Fruit fly (Drosophila melanogaster) whole organism, embryonic: Measurements from ENCODE around the gene CG4613.

Experiments used
- Ada2b ChIP-seq: fragments of 200-800 bp; sonication (Bioruptor generic); IDR thresholded peaks from 2 replicates; pipeline ENCODE4 v1.3.6; 2022; ENCODE audit warnings: missing biosample characterization, missing genetic modification characterization
- Antp ChIP-seq: fragments of 200-800 bp; sonication (Bioruptor generic); optimal IDR thresholded peaks from 3 replicates; lab custom pipeline; 2016; ENCODE audit warnings: missing biosample characterization, missing genetic modification characterization
- CG10959 ChIP-seq: fragments of 200-800 bp; sonication (Bioruptor generic); IDR thresholded peaks from 2 replicates; pipeline ENCODE4 v1.3.6; 2022; ENCODE audit warnings: missing biosample characterization, missing genetic modification characterization
- CG11504 ChIP-seq: fragments of 200-800 bp; sonication (Bioruptor generic); optimal IDR thresholded peaks from 3 replicates; lab custom pipeline; 2019; ENCODE audit warnings: missing biosample characterization, mild to moderate bottlenecking, missing genetic modification characterization, moderate library complexity
- CG17912 ChIP-seq: fragments of 200-800 bp; sonication (Bioruptor generic); optimal IDR thresholded peaks from 2 replicates; lab custom pipeline; 2018; ENCODE audit warnings: missing biosample characterization, mild to moderate bottlenecking, missing genetic modification characterization
- CG2889 ChIP-seq: fragments of 200-800 bp; sonication (Bioruptor generic); IDR thresholded peaks from 3 replicates; pipeline ENCODE4 v1.3.6; 2022; ENCODE audit warnings: missing biosample characterization, missing genetic modification characterization
- CG31224 ChIP-seq: fragments of 200-800 bp; sonication (Bioruptor generic); IDR thresholded peaks from 2 replicates; pipeline ENCODE4 v1.3.6; 2022; ENCODE audit warnings: missing biosample characterization, missing genetic modification characterization
- CG31388 ChIP-seq: fragments of 200-800 bp; sonication (Bioruptor generic); optimal IDR thresholded peaks from 2 replicates; lab custom pipeline; 2016; ENCODE audit warnings: missing biosample characterization, missing genetic modification characterization
- CG3163 ChIP-seq: fragments of 200-800 bp; sonication (Bioruptor generic); optimal IDR thresholded peaks from 3 replicates; lab custom pipeline; 2016; ENCODE audit warnings: missing biosample characterization, missing genetic modification characterization
- CG32532 ChIP-seq: fragments of 200-800 bp; sonication (Bioruptor generic); IDR thresholded peaks from 2 replicates; pipeline ENCODE4 v1.3.6; 2022; ENCODE audit warnings: missing biosample characterization, missing genetic modification characterization
- CG32772 ChIP-seq: fragments of 200-800 bp; sonication (Bioruptor generic); IDR thresholded peaks from 2 replicates; pipeline ENCODE4 v1.3.6; 2022; ENCODE audit warnings: missing biosample characterization, missing genetic modification characterization
- CG42726 ChIP-seq: fragments of 200-800 bp; sonication (Bioruptor generic); IDR thresholded peaks from 2 replicates; pipeline ENCODE4 v1.3.6; 2022; ENCODE audit warnings: missing biosample characterization, missing genetic modification characterization; ENCODE audit not compliant: partially characterized antibody
- CG4328 ChIP-seq: fragments of 200-800 bp; sonication (Bioruptor generic); optimal IDR thresholded peaks from 3 replicates; lab custom pipeline; 2017; ENCODE audit warnings: missing biosample characterization, missing genetic modification reagents, missing genetic modification characterization
- CG8478 ChIP-seq: fragments of >200 bp; optimal IDR thresholded peaks from 2 replicates; lab custom pipeline; 2018
- CG8924 ChIP-seq: fragments of 200-800 bp; optimal IDR thresholded peaks from 3 replicates; lab custom pipeline; 2019; ENCODE audit warnings: missing biosample characterization, mild to moderate bottlenecking, missing genetic modification characterization, moderate library complexity
- CHES-1-like ChIP-seq: fragments of 200-800 bp; sonication (Bioruptor generic); optimal IDR thresholded peaks from 2 replicates; lab custom pipeline; 2016; ENCODE audit warnings: missing biosample characterization, missing genetic modification characterization
- Camta ChIP-seq: fragments of 200-800 bp; sonication (Bioruptor generic); optimal IDR thresholded peaks from 2 replicates; lab custom pipeline; 2016; ENCODE audit warnings: missing biosample characterization, missing genetic modification characterization
- Chrac-16 ChIP-seq: fragments of 200-800 bp; sonication (Bioruptor generic); optimal IDR thresholded peaks from 3 replicates; lab custom pipeline; 2016; ENCODE audit warnings: missing biosample characterization, missing genetic modification characterization
- Deaf1 ChIP-seq: fragments of 200-800 bp; optimal IDR thresholded peaks from 3 replicates; lab custom pipeline; 2019; ENCODE audit warnings: missing biosample characterization, mild to moderate bottlenecking, missing genetic modification characterization, moderate library complexity
- Dip3 ChIP-seq: fragments of 200-800 bp; sonication (Bioruptor generic); optimal IDR thresholded peaks from 3 replicates; lab custom pipeline; 2016; ENCODE audit warnings: missing biosample characterization, missing genetic modification characterization
- Ets97D ChIP-seq: fragments of 200-800 bp; sonication (Bioruptor generic); optimal IDR thresholded peaks from 3 replicates; lab custom pipeline; 2016; ENCODE audit warnings: missing biosample characterization, missing genetic modification characterization
- Kr ChIP-seq: fragments of 200-800 bp; sonication (Bioruptor generic); optimal IDR thresholded peaks from 2 replicates; lab custom pipeline; 2017; ENCODE audit warnings: missing biosample characterization, mild to moderate bottlenecking, missing genetic modification characterization
- Lhr ChIP-seq: fragments of 200-800 bp; sonication (Bioruptor generic); optimal IDR thresholded peaks from 3 replicates; lab custom pipeline; 2017; ENCODE audit warnings: mild to moderate bottlenecking, missing biosample characterization, missing genetic modification reagents, missing genetic modification characterization
- Opbp ChIP-seq: fragments of 200-800 bp; sonication (Bioruptor generic); IDR thresholded peaks from 3 replicates; pipeline ENCODE4 v1.3.6; 2022; ENCODE audit warnings: missing biosample characterization, missing genetic modification characterization; ENCODE audit not compliant: partially characterized antibody
- Optix ChIP-seq: fragments of 200-800 bp; sonication (Bioruptor generic); IDR thresholded peaks from 3 replicates; pipeline ENCODE4 v1.3.6; 2022; ENCODE audit warnings: missing biosample characterization, missing genetic modification characterization
- Pdp1 ChIP-seq, 2 experiments: fragments of 200-800 bp; sonication (Bioruptor generic); optimal IDR thresholded peaks; 3 replicates each; lab custom pipeline; 2016; ENCODE audit warnings: missing biosample characterization in 2 of 2, missing genetic modification characterization in 2 of 2, mild to moderate bottlenecking in 1 of 2, moderate library complexity in 1 of 2
- Trl ChIP-seq, 3 experiments: fragments of >200 bp in 2 of 3; fragments of 200-800 bp in 1 of 3; sonication (Bioruptor generic) in 1 of 3; optimal IDR thresholded peaks; 2 replicates in 1 of 3; 3 replicates in 2 of 3; lab custom pipeline; 2016 to 2017; ENCODE audit warnings: missing biosample characterization in 1 of 3, missing genetic modification characterization in 1 of 3
- Xbp1 ChIP-seq: fragments of 200-800 bp; sonication (Bioruptor generic); optimal IDR thresholded peaks from 3 replicates; lab custom pipeline; 2016; ENCODE audit warnings: missing biosample characterization, mild to moderate bottlenecking, missing genetic modification characterization
- amos ChIP-seq: fragments of 200-800 bp; sonication (Bioruptor generic); IDR thresholded peaks from 2 replicates; pipeline ENCODE4 v1.3.6; 2022; ENCODE audit warnings: missing biosample characterization, missing genetic modification characterization; ENCODE audit not compliant: partially characterized antibody
- az2 ChIP-seq: fragments of 200-800 bp; sonication (Bioruptor generic); optimal IDR thresholded peaks from 3 replicates; lab custom pipeline; 2016; ENCODE audit warnings: missing biosample characterization, missing genetic modification characterization
- chif ChIP-seq, 2 experiments: fragments of 200-800 bp; sonication (Bioruptor generic); optimal IDR thresholded peaks; 3 replicates each; lab custom pipeline; 2016; ENCODE audit warnings: missing biosample characterization in 2 of 2, missing genetic modification characterization in 2 of 2
- gcm2 ChIP-seq: fragments of 200-800 bp; sonication (Bioruptor generic); optimal IDR thresholded peaks from 2 replicates; lab custom pipeline; 2016; ENCODE audit warnings: missing biosample characterization, missing genetic modification characterization
- grn ChIP-seq: fragments of 200-800 bp; sonication (Bioruptor generic); optimal IDR thresholded peaks from 3 replicates; lab custom pipeline; 2017; ENCODE audit warnings: missing biosample characterization, missing genetic modification characterization
- hkb ChIP-seq, 2 experiments: fragments of 200-800 bp in 1 of 2; fragments of >200 bp in 1 of 2; sonication (Bioruptor generic) in 1 of 2; IDR thresholded peaks in 1 of 2; optimal IDR thresholded peaks in 1 of 2; 2 replicates each; pipeline versions ENCODE4 v1.3.6 to Lab custom; 2017 to 2022; ENCODE audit warnings: missing biosample characterization in 1 of 2, missing genetic modification characterization in 1 of 2
- knrl ChIP-seq: fragments of 200-800 bp; sonication (Bioruptor generic); IDR thresholded peaks from 3 replicates; pipeline ENCODE4 v1.3.6; 2022; ENCODE audit warnings: missing biosample characterization, missing genetic modification characterization; ENCODE audit not compliant: partially characterized antibody
- nerfin-1 ChIP-seq: fragments of 200-800 bp; sonication (Bioruptor generic); optimal IDR thresholded peaks from 3 replicates; lab custom pipeline; 2019; ENCODE audit warnings: missing biosample characterization, mild to moderate bottlenecking, missing genetic modification characterization, moderate library complexity
- nmo ChIP-seq: fragments of 200-800 bp; sonication (Bioruptor generic); optimal IDR thresholded peaks from 2 replicates; lab custom pipeline; 2018; ENCODE audit warnings: missing biosample characterization, mild to moderate bottlenecking, missing genetic modification characterization, moderate library complexity
- nom ChIP-seq: fragments of 200-800 bp; sonication (Bioruptor generic); optimal IDR thresholded peaks from 2 replicates; lab custom pipeline; 2017; ENCODE audit warnings: missing biosample characterization, missing genetic modification characterization, mild to moderate bottlenecking, moderate library complexity, missing genetic modification reagents
- odd ChIP-seq: fragments of 200-800 bp; sonication (Bioruptor generic); optimal IDR thresholded peaks from 2 replicates; lab custom pipeline; 2017; ENCODE audit warnings: missing biosample characterization, mild to moderate bottlenecking, missing genetic modification characterization
- p53 ChIP-seq: fragments of 200-800 bp; sonication (Bioruptor generic); optimal IDR thresholded peaks from 2 replicates; lab custom pipeline; 2016; ENCODE audit warnings: missing biosample characterization, missing genetic modification characterization
- pita ChIP-seq: fragments of 200-800 bp; sonication (Bioruptor generic); optimal IDR thresholded peaks from 2 replicates; lab custom pipeline; 2017; ENCODE audit warnings: missing biosample characterization, mild to moderate bottlenecking, missing genetic modification characterization
- sd ChIP-seq: fragments of 200-800 bp; sonication (Bioruptor generic); optimal IDR thresholded peaks from 3 replicates; lab custom pipeline; 2018; ENCODE audit warnings: missing biosample characterization, mild to moderate bottlenecking, missing genetic modification characterization, moderate library complexity
- trem ChIP-seq: fragments of 200-800 bp; optimal IDR thresholded peaks from 3 replicates; lab custom pipeline; 2019; ENCODE audit warnings: missing biosample characterization, mild to moderate bottlenecking, missing genetic modification characterization, moderate library complexity
- unc-4 ChIP-seq: fragments of 200-800 bp; sonication (Bioruptor generic); IDR thresholded peaks from 2 replicates; pipeline ENCODE4 v1.3.6; 2022; ENCODE audit warnings: missing biosample characterization, missing genetic modification characterization; ENCODE audit not compliant: partially characterized antibody
- vvl ChIP-seq: fragments of 200-800 bp; sonication (Bioruptor generic); IDR thresholded peaks from 2 replicates; pipeline ENCODE4 v1.3.6; 2022; ENCODE audit warnings: missing biosample characterization, missing genetic modification characterization

CG4613 gene

DNA sequence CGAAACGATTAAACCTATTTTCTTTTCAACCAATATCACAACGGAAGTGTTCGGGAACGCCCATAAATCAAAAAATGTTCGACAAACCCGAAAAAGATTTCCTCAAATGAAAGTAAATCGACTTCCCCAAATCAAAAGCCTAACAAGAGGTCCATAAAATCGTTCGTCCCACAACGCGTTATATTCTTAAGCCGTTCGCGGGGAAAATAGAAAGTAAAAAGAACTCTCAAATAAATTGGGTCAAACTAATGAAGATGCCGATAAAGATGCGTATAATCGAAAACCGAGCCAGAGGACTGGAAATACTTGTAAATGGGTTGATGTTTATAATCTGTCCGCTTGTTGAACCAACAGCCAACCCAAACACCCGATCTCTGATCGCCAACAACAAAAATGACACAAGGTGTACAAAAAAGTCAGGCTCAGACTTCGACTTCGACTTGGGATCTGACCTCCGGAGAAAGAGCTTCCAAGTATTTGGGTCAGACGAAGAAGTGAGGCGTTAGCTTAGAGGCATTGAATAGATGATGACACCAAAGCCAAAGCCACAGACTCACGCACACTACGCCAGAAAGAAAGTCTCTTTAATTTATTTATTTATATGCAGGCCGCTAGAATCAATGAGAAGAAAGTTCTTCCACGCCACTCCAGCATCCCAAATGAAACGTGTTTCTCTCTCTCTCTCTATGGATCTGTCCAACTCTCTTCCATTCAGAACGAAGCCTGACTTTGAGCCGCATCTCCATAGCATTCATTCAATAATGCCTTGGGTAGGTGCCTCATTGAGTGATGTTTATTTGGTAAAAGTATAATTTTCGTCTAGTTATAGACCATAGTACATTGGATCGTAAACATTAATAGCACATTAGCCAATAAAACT is 1.2 kb upstream of the CG4613 start (continued):
- TF ChIP-seq CHES-1-like (GFP tag; lab: Kevin White, UChicago) (no peak), unc-4 (GFP tag; lab: Robert Waterston, UW) (no peak), CG32772 (no peak), CG31388 (GFP tag; lab: Kevin White, UChicago) (no peak), Deaf1 (tag; lab: Kevin White, UChicago) (no peak), CG17912 (GFP tag; lab: Kevin White, UChicago) (no peak), chif (GFP tag; optimal IDR thresholded peaks at IDR 0.05; lab: Kevin White, UChicago) (no peak), CG4328 (GFP tag; lab: Kevin White, UChicago) (no peak), CG31224 (GFP tag; lab: Robert Waterston, UW) (no peak), Ets97D (GFP tag; lab: Kevin White, UChicago) (no peak), CG32532 (no peak), Kr (GFP tag; lab: Kevin White, UChicago) (no peak), Ada2b (GFP tag; lab: Robert Waterston, UW) (no peak), p53 (GFP tag; lab: Kevin White, UChicago) (no peak), Chrac-16 (GFP tag; lab: Kevin White, UChicago) (no peak), odd (no peak), vvl (GFP tag; lab: Robert Waterston, UW) (0 out of 2 replicates have a peak, but pooled peaks have one; percentile 21), sd (no peak), CG8924 (tag; lab: Kevin White, UChicago) (no peak)

dm6 chr3L:14517525-14517924 is 4.0 kb downstream of the CG4613 start, which contains the start of gene CG9592:
CG9592 (plus strand) TSS chr3L:14517825.
- TF ChIP-seq Trl (optimal IDR thresholded peaks at IDR 0.05; lab: Kevin White, UChicago) (no peak), Trl (GFP tag; optimal IDR thresholded peaks at IDR 0.05; lab: Kevin White, UChicago) (no peak), CG3163 (GFP tag; lab: Kevin White, UChicago) (no peak), Pdp1 (GFP tag; optimal IDR thresholded peaks at IDR 0.05; lab: Kevin White, UChicago) (peak in 1 of 2 experiments; percentile 55), CG42726 (no peak), Optix (GFP tag; lab: Robert Waterston, UW) (no peak)

dm6 chr3L:14515690-14516089 is 5.8 kb downstream of the CG4613 start:
- peak; percentile 16 for TF ChIP-seq hkb (optimal IDR thresholded peaks at IDR 0.05; lab: Kevin White, UChicago)
- TF ChIP-seq hkb (GFP tag; IDR thresholded peaks at IDR 0.05; lab: Robert Waterston, UW) = no peak
- no peak for TF ChIP-seq CG2889

dm6 chr3L:14513286-14513685 is 8.2 kb downstream of the CG4613 start:
- TF ChIP-seq CG8478 (lab: Kevin White, UChicago) (peak; percentile 22), grn (GFP tag; lab: Kevin White, UChicago) (peak; percentile 58), Dip3 (GFP tag; lab: Kevin White, UChicago) (no peak), trem (peak; percentile 3), az2 (GFP tag; lab: Kevin White, UChicago) (no peak), CG11504 (peak; percentile 6), Lhr (peak; percentile 38), nom (no peak), Opbp (0 out of 3 replicates have a peak, but pooled peaks have one; percentile 24), Camta (GFP tag; lab: Kevin White, UChicago) (no peak), amos (GFP tag; lab: Robert Waterston, UW) (peak; percentile 53), pita (GFP tag; lab: Kevin White, UChicago) (peak; percentile 83), gcm2 (GFP tag; lab: Kevin White, UChicago) (no peak), knrl (GFP tag; lab: Robert Waterston, UW) (peak; percentile 36; the same call in 1 of the 3 replicates), nerfin-1 (tag; lab: Kevin White, UChicago) (no peak), Antp (no peak), Xbp1 (GFP tag; lab: Kevin White, UChicago) (no peak), CG10959 (GFP tag; lab: Robert Waterston, UW) (no peak), nmo (peak; percentile 4)
